In the genomic region with DNA sequence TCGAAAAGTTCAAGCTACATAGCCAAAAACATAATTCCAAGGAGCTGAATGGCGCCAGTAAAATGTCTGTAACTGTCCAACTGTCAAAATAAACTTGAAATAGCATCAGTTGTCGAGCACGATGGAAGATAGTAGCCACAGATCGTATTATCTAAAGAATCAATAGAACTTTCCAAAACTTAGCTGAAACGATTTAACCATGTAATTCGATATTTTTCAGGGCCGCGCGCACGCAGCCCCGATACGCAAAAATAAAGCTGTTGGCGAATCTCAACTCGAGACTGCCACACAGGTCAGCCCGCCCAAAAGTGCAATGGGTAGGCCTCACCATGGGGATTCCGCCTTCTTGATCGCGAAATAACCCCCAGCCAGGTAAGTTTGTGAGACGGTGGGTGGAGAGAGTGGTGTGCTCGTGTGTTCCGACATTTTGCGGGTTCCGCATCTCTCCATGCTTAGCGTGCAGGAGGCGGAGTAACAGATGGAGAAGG, we compare ENCODE assay signal across 2 worm cellular contexts.
TF ChIP-seq lines count a peak whose summit lies in the region.

No protein-coding gene starts in this region.

TF ChIP-seq in whole organism, L1 larva, 84 proteins besides CTCF, POLR2A, EP300 and RAD21 (continued from another document):
- TF ChIP-seq unc-30 (tag; optimal IDR thresholded peaks at IDR 0.05; lab: Kevin White, UChicago) (no peak), elt-2 (tag; optimal IDR thresholded peaks at IDR 0.05; lab: Kevin White, UChicago) (peak; percentile 84), swsn-7 (tag; optimal IDR thresholded peaks at IDR 0.05; lab: Kevin White, UChicago) (peak; percentile 59), lin-14 (GFP tag; optimal IDR thresholded peaks at IDR 0.05; lab: Kevin White, UChicago) (no peak), tlp-1 (tag; optimal IDR thresholded peaks at IDR 0.05; lab: Kevin White, UChicago) (no peak), C16A3.4 (tag; optimal IDR thresholded peaks at IDR 0.05; lab: Kevin White, UChicago) (no peak), nhr-84 (tag; optimal IDR thresholded peaks at IDR 0.05; lab: Kevin White, UChicago) (no peak), nhr-47 (tag; optimal IDR thresholded peaks at IDR 0.05; lab: Kevin White, UChicago) (peak; percentile 80), nhr-12 (tag; optimal IDR thresholded peaks at IDR 0.05; lab: Kevin White, UChicago) (no peak), jun-1 (tag; optimal IDR thresholded peaks at IDR 0.05; lab: Kevin White, UChicago) (no peak), ztf-11 (tag; optimal IDR thresholded peaks at IDR 0.05; lab: Kevin White, UChicago) (peak in 1 of 2 experiments; percentile 57), ets-5 (GFP tag; IDR thresholded peaks at IDR 0.05; lab: Robert Waterston, UW) (0 out of 2 replicates have a peak, but pooled peaks have one; percentile 44), F16B12.6 (tag; optimal IDR thresholded peaks at IDR 0.05; lab: Kevin White, UChicago) (no peak), aly-2 (tag; optimal IDR thresholded peaks at IDR 0.05; lab: Kevin White, UChicago) (peak; percentile 18), hlh-4 (tag; optimal IDR thresholded peaks at IDR 0.05; lab: Kevin White, UChicago) (no peak), pag-3 (tag; optimal IDR thresholded peaks at IDR 0.05; lab: Kevin White, UChicago; ENCODE audit: borderline replicate concordance, insufficient read depth) (no peak), ceh-88 (GFP tag; IDR thresholded peaks at IDR 0.05; lab: Robert Waterston, UW) (0 out of 2 replicates have a peak, but pooled peaks have one; percentile 35), skn-1 (tag; optimal IDR thresholded peaks at IDR 0.05; lab: Kevin White, UChicago) (no peak), pqm-1 (tag; optimal IDR thresholded peaks at IDR 0.05; lab: Kevin White, UChicago) (no peak), sup-37 (GFP tag; optimal IDR thresholded peaks at IDR 0.05; lab: Kevin White, UChicago) (peak; percentile 9), zip-4 (GFP tag; optimal IDR thresholded peaks at IDR 0.05; lab: Kevin White, UChicago) (peak; percentile 33), ces-1 (GFP tag; optimal IDR thresholded peaks at IDR 0.05; lab: Kevin White, UChicago) (no peak), C34B4.2 (tag; optimal IDR thresholded peaks at IDR 0.05; lab: Kevin White, UChicago) (no peak), sptf-1 (tag; optimal IDR thresholded peaks at IDR 0.05; lab: Kevin White, UChicago) (no peak), dpl-1 (GFP tag; optimal IDR thresholded peaks at IDR 0.05; lab: Kevin White, UChicago) (no peak)

TF ChIP-seq in whole organism, young adult, 124 proteins besides CTCF, POLR2A, EP300 and RAD21 (continued from another document):
- TF ChIP-seq ceh-40 (GFP tag; IDR thresholded peaks at IDR 0.05; lab: Robert Waterston, UW), result no peak
- TF ChIP-seq ceh-79 (tag; optimal IDR thresholded peaks at IDR 0.05; lab: Kevin White, UChicago), result no peak
- peak; percentile 84 for TF ChIP-seq ama-1 (optimal IDR thresholded peaks at IDR 0.05; lab: Kevin White, UChicago)
- no peak for TF ChIP-seq ama-1 (GFP tag; optimal IDR thresholded peaks at IDR 0.05; lab: Kevin White, UChicago)
- TF ChIP-seq F23B12.7 (tag; optimal IDR thresholded peaks at IDR 0.05; lab: Kevin White, UChicago; ENCODE audit: insufficient read depth), result peak; percentile 16
- no peak for TF ChIP-seq ceh-58 (GFP tag; IDR thresholded peaks at IDR 0.05; lab: Robert Waterston, UW)
- peak; percentile 12 for TF ChIP-seq F22D6.2 (tag; optimal IDR thresholded peaks at IDR 0.05; lab: Kevin White, UChicago)
- peak; percentile 94 for TF ChIP-seq attf-6 (GFP tag; IDR thresholded peaks at IDR 0.05; lab: Robert Waterston, UW)
- TF ChIP-seq athp-1 (tag; optimal IDR thresholded peaks at IDR 0.05; lab: Kevin White, UChicago), result no peak
- peak; percentile 57 for TF ChIP-seq Y53F4B.3 (GFP tag; IDR thresholded peaks at IDR 0.05; lab: Robert Waterston, UW)
- TF ChIP-seq Y95B8A.8 (GFP tag; IDR thresholded peaks at IDR 0.05; lab: Robert Waterston, UW), result 0 out of 2 replicates have a peak, but pooled peaks have one; percentile 26
- TF ChIP-seq ceh-100 (GFP tag; IDR thresholded peaks at IDR 0.05; lab: Robert Waterston, UW), result peak; percentile 84
- no peak for TF ChIP-seq ztf-3 (GFP tag; optimal IDR thresholded peaks at IDR 0.05; lab: Kevin White, UChicago)
- TF ChIP-seq hlh-12 (tag; optimal IDR thresholded peaks at IDR 0.05; lab: Kevin White, UChicago), result no peak
- TF ChIP-seq madf-6 (GFP tag; IDR thresholded peaks at IDR 0.05; lab: Robert Waterston, UW), result peak; percentile 81
- TF ChIP-seq ztf-28 (GFP tag; IDR thresholded peaks at IDR 0.05; lab: Robert Waterston, UW), result peak; percentile 57; the same call in 1 of the 2 replicates
